Worm (Caenorhabditis elegans) whole organism, L2 larva: Measurements from ENCODE around the gene F11F1.1.

Experiments used
- C34F6.9 ChIP-seq: fragments of 150-350 bp; optimal IDR thresholded peaks from 2 replicates; lab custom pipeline; 2014; ENCODE audit warnings: missing biosample characterization, missing genetic modification characterization
- R02D3.7 ChIP-seq: fragments of 150-350 bp; optimal IDR thresholded peaks from 2 replicates; lab custom pipeline; 2014; ENCODE audit warnings: missing biosample characterization, missing genetic modification characterization
- Y55F3AM.14 ChIP-seq: fragments of 200-800 bp; sonication (Bioruptor generic); optimal IDR thresholded peaks from 2 replicates; lab custom pipeline; 2018; ENCODE audit warnings: mild to moderate bottlenecking, missing genetic modification characterization, missing compliant biosample characterization
- ZK546.5 ChIP-seq: sonication (generic microtip); optimal IDR thresholded peaks from 2 replicates; lab custom pipeline; 2017; ENCODE audit warnings: missing biosample characterization, missing genetic modification characterization
- alr-1 ChIP-seq: fragments of 150-350 bp; optimal IDR thresholded peaks from 2 replicates; lab custom pipeline; 2014; ENCODE audit warnings: missing biosample characterization, missing genetic modification characterization
- ama-1 ChIP-seq: fragments of 150-350 bp; optimal IDR thresholded peaks from 2 replicates; lab custom pipeline; 2018; ENCODE audit warnings: inconsistent platforms
- blmp-1 ChIP-seq: sonication (generic microtip); optimal IDR thresholded peaks from 2 replicates; lab custom pipeline; 2017; ENCODE audit warnings: missing genetic modification characterization, mild to moderate bottlenecking, missing compliant biosample characterization, antibody characterized with exemption, moderate library complexity; ENCODE audit not compliant: insufficient read depth
- ceh-16 ChIP-seq: fragments of 150-350 bp; optimal IDR thresholded peaks from 2 replicates; lab custom pipeline; 2014; ENCODE audit warnings: missing biosample characterization, missing genetic modification characterization
- ceh-82 ChIP-seq: fragments of 150-350 bp; optimal IDR thresholded peaks from 2 replicates; lab custom pipeline; 2014; ENCODE audit warnings: missing biosample characterization, missing genetic modification characterization
- crh-2 ChIP-seq: sonication (generic microtip); optimal IDR thresholded peaks from 2 replicates; lab custom pipeline; 2017; ENCODE audit warnings: missing biosample characterization, missing genetic modification characterization
- dmd-4 ChIP-seq: sonication (generic microtip); optimal IDR thresholded peaks from 2 replicates; lab custom pipeline; 2017; ENCODE audit warnings: missing biosample characterization, missing genetic modification characterization
- egl-27 ChIP-seq: sonication (generic microtip); optimal IDR thresholded peaks from 3 replicates; lab custom pipeline; 2017; ENCODE audit warnings: missing biosample characterization, missing genetic modification reagents, missing genetic modification characterization
- fos-1 ChIP-seq: fragments of 150-350 bp; optimal IDR thresholded peaks from 2 replicates; lab custom pipeline; 2014; ENCODE audit warnings: missing biosample characterization, missing genetic modification characterization
- gmeb-1 ChIP-seq: fragments of 150-350 bp; optimal IDR thresholded peaks from 2 replicates; lab custom pipeline; 2014; ENCODE audit warnings: missing biosample characterization, missing genetic modification characterization
- lin-11 ChIP-seq: fragments of 150-350 bp; sonication (generic microtip); optimal IDR thresholded peaks from 2 replicates; lab custom pipeline; 2014; ENCODE audit warnings: missing biosample characterization, missing genetic modification characterization, inconsistent platforms, mixed read lengths
- lin-39 ChIP-seq: fragments of 150-350 bp; optimal IDR thresholded peaks from 2 replicates; lab custom pipeline; 2014; ENCODE audit warnings: missing biosample characterization, missing genetic modification reagents, missing genetic modification characterization
- lsy-2 ChIP-seq, 2 experiments: fragments of 150-350 bp in 1 of 2; sonication (generic microtip) in 1 of 2; optimal IDR thresholded peaks; 2 replicates each; lab custom pipeline; 2014 to 2017; ENCODE audit warnings: missing biosample characterization in 2 of 2, missing genetic modification characterization in 2 of 2
- mab-5 ChIP-seq: fragments of 150-350 bp; optimal IDR thresholded peaks from 2 replicates; lab custom pipeline; 2014; ENCODE audit warnings: missing biosample characterization, missing genetic modification characterization
- mbf-1 ChIP-seq: sonication (generic microtip); optimal IDR thresholded peaks from 2 replicates; lab custom pipeline; 2017; ENCODE audit warnings: missing biosample characterization, missing genetic modification characterization
- mdl-1 ChIP-seq, 2 experiments: fragments of 150-350 bp in 1 of 2; sonication (generic microtip) in 1 of 2; optimal IDR thresholded peaks; 2 replicates each; lab custom pipeline; 2017; ENCODE audit warnings: missing biosample characterization in 2 of 2, missing genetic modification characterization in 2 of 2
- nhr-10 ChIP-seq: sonication (generic microtip); optimal IDR thresholded peaks from 2 replicates; lab custom pipeline; 2017; ENCODE audit warnings: missing biosample characterization, missing genetic modification characterization
- nhr-11 ChIP-seq: fragments of 150-350 bp; optimal IDR thresholded peaks from 2 replicates; lab custom pipeline; 2014; ENCODE audit warnings: missing biosample characterization, missing genetic modification characterization
- nhr-129 ChIP-seq: fragments of 150-350 bp; optimal IDR thresholded peaks from 2 replicates; lab custom pipeline; 2014; ENCODE audit warnings: missing biosample characterization, missing genetic modification characterization
- nhr-21 ChIP-seq: fragments of 150-350 bp; optimal IDR thresholded peaks from 2 replicates; lab custom pipeline; 2014; ENCODE audit warnings: missing biosample characterization, missing genetic modification characterization
- nhr-237 ChIP-seq: fragments of 150-350 bp; optimal IDR thresholded peaks from 2 replicates; lab custom pipeline; 2014; ENCODE audit warnings: missing biosample characterization, missing genetic modification characterization
- nhr-25 ChIP-seq: fragments of 150-350 bp; sonication (generic microtip); optimal IDR thresholded peaks from 3 replicates; lab custom pipeline; 2014; ENCODE audit warnings: missing biosample characterization, missing genetic modification characterization
- nhr-77 ChIP-seq: fragments of 150-350 bp; optimal IDR thresholded peaks from 2 replicates; lab custom pipeline; 2014; ENCODE audit warnings: missing biosample characterization, missing genetic modification characterization
- peb-1 ChIP-seq: fragments of 150-350 bp; optimal IDR thresholded peaks from 2 replicates; lab custom pipeline; 2014; ENCODE audit warnings: missing biosample characterization, missing genetic modification characterization
- sem-4 ChIP-seq: fragments of 150-350 bp; optimal IDR thresholded peaks from 2 replicates; lab custom pipeline; 2014; ENCODE audit warnings: missing biosample characterization, missing genetic modification reagents, missing genetic modification characterization
- sma-3 ChIP-seq: sonication (generic microtip); optimal IDR thresholded peaks from 2 replicates; lab custom pipeline; 2016; ENCODE audit warnings: missing genetic modification reagents, missing genetic modification characterization, missing compliant biosample characterization
- sma-9 ChIP-seq, 2 experiments: fragments of 150-350 bp in 1 of 2; sonication (generic microtip) in 1 of 2; optimal IDR thresholded peaks; 2 replicates each; lab custom pipeline; 2014 to 2016; ENCODE audit warnings: missing genetic modification characterization in 2 of 2, mild to moderate bottlenecking in 1 of 2, missing biosample characterization in 1 of 2, missing compliant biosample characterization in 1 of 2, missing genetic modification reagents in 1 of 2, moderate library complexity in 1 of 2
- unc-39 ChIP-seq: fragments of 150-350 bp; optimal IDR thresholded peaks from 2 replicates; lab custom pipeline; 2014; ENCODE audit warnings: missing biosample characterization, missing genetic modification characterization
- unc-55 ChIP-seq: fragments of 150-350 bp; sonication (generic microtip); optimal IDR thresholded peaks from 3 replicates; lab custom pipeline; 2014; ENCODE audit warnings: missing biosample characterization, missing genetic modification reagents, missing genetic modification characterization
- unc-62 ChIP-seq: fragments of 150-350 bp; optimal IDR thresholded peaks from 2 replicates; lab custom pipeline; 2014; ENCODE audit warnings: missing biosample characterization, missing genetic modification reagents, missing genetic modification characterization
- ztf-11 ChIP-seq: sonication (generic microtip); optimal IDR thresholded peaks from 2 replicates; lab custom pipeline; 2017; ENCODE audit warnings: missing biosample characterization, missing genetic modification characterization
- ztf-4 ChIP-seq: fragments of 150-350 bp; optimal IDR thresholded peaks from 2 replicates; lab custom pipeline; 2014; ENCODE audit warnings: missing biosample characterization, missing genetic modification characterization

Gene F11F1.1

ce11 chrIII:13426036-13426435 lies 30.7 kb downstream of the F11F1.1 start, which contains the start of gene cope-1:
Gene cope-1, plus strand, starts transcription at chrIII:13426264.
- peak in 1 of 2 experiments; percentile 62 for TF ChIP-seq lsy-2 (tag; optimal IDR thresholded peaks at IDR 0.05; lab: Kevin White, UChicago)
- no peak for TF ChIP-seq mdl-1 (tag; optimal IDR thresholded peaks at IDR 0.05; lab: Kevin White, UChicago)
- peak; percentile 75 for TF ChIP-seq crh-2
- TF ChIP-seq unc-55 (GFP tag; lab: Kevin White, UChicago) = peak; percentile 25
- no peak for TF ChIP-seq Y55F3AM.14 (GFP tag; lab: Kevin White, UChicago)
- no peak for TF ChIP-seq ZK546.5 (tag; lab: Kevin White, UChicago)
- TF ChIP-seq nhr-21 (tag; lab: Kevin White, UChicago) = no peak
- no peak for TF ChIP-seq sma-9 (GFP tag; optimal IDR thresholded peaks at IDR 0.05; lab: Kevin White, UChicago)
- TF ChIP-seq sma-9 (tag; optimal IDR thresholded peaks at IDR 0.05; lab: Kevin White, UChicago) = no peak
- TF ChIP-seq C34F6.9 (tag; lab: Kevin White, UChicago) = peak; percentile 51
- TF ChIP-seq gmeb-1 (tag; lab: Kevin White, UChicago) = peak; percentile 56
- TF ChIP-seq unc-39 = no peak
- TF ChIP-seq egl-27 (tag; lab: Kevin White, UChicago) = no peak
- no peak for TF ChIP-seq nhr-25 (tag; lab: Kevin White, UChicago)
- no peak for TF ChIP-seq sma-3 (GFP tag; lab: Kevin White, UChicago)
- no peak for TF ChIP-seq nhr-77 (tag; lab: Kevin White, UChicago)
- no peak for TF ChIP-seq lin-11
- no peak for TF ChIP-seq unc-62

- TF ChIP-seq crh-2 (no peak), unc-55 (GFP tag; lab: Kevin White, UChicago) (no peak), fos-1 (tag; lab: Kevin White, UChicago) (no peak), gmeb-1 (tag; lab: Kevin White, UChicago) (no peak), nhr-129 (tag; lab: Kevin White, UChicago) (no peak), peb-1 (no peak), blmp-1 (no peak), nhr-11 (tag; lab: Kevin White, UChicago) (no peak), alr-1 (tag; lab: Kevin White, UChicago) (no peak), ama-1 (lab: Kevin White, UChicago) (no peak)
Observed at ce11 chrIII:13427817-13428216, 32.5 kb downstream of the F11F1.1 start.

ce11 chrIII:13429668-13430067 lies 34.3 kb downstream of the F11F1.1 start, which contains the start of gene bli-5:
Gene bli-5, minus strand, starts transcription at chrIII:13429768.
- TF ChIP-seq gmeb-1 (tag; lab: Kevin White, UChicago) (no peak), dmd-4 (no peak), egl-27 (tag; lab: Kevin White, UChicago) (no peak), nhr-10 (tag; lab: Kevin White, UChicago) (no peak)
- TF ChIP-seq, all 48 proteins: peak for 0

ce11 chrIII:13430162-13430561 lies 34.8 kb downstream of the F11F1.1 start, which contains the start of gene trf-1:
Gene trf-1, plus strand, starts transcription at chrIII:13430462.
- no peak for TF ChIP-seq ama-1 (lab: Kevin White, UChicago)
- TF ChIP-seq nhr-21 (tag; lab: Kevin White, UChicago) = no peak
- TF ChIP-seq ZK546.5 (tag; lab: Kevin White, UChicago) = no peak
- no peak for TF ChIP-seq nhr-11 (tag; lab: Kevin White, UChicago)
- TF ChIP-seq lin-39 = no peak
- TF ChIP-seq ztf-4 (tag; lab: Kevin White, UChicago) = no peak
- no peak for TF ChIP-seq peb-1
- no peak for TF ChIP-seq Y55F3AM.14 (GFP tag; lab: Kevin White, UChicago)
- TF ChIP-seq ceh-82 (tag; lab: Kevin White, UChicago) = no peak
- TF ChIP-seq mbf-1 = no peak
- no peak for TF ChIP-seq R02D3.7 (tag; lab: Kevin White, UChicago)
- TF ChIP-seq nhr-237 (tag; lab: Kevin White, UChicago) = no peak

- TF ChIP-seq lsy-2 (tag; optimal IDR thresholded peaks at IDR 0.05; lab: Kevin White, UChicago) (no peak), gmeb-1 (tag; lab: Kevin White, UChicago) (no peak), fos-1 (tag; lab: Kevin White, UChicago) (no peak), lin-39 (no peak), lin-11 (no peak), Y55F3AM.14 (GFP tag; lab: Kevin White, UChicago) (no peak), mab-5 (tag; lab: Kevin White, UChicago) (no peak), sem-4 (no peak), alr-1 (tag; lab: Kevin White, UChicago) (no peak), peb-1 (no peak), sma-9 (GFP tag; optimal IDR thresholded peaks at IDR 0.05; lab: Kevin White, UChicago) (no peak), sma-9 (tag; optimal IDR thresholded peaks at IDR 0.05; lab: Kevin White, UChicago) (no peak), unc-62 (no peak), ztf-4 (tag; lab: Kevin White, UChicago) (no peak), nhr-21 (tag; lab: Kevin White, UChicago) (no peak), nhr-10 (tag; lab: Kevin White, UChicago) (no peak), ztf-11 (tag; lab: Kevin White, UChicago) (no peak), ceh-16 (tag; lab: Kevin White, UChicago) (no peak), crh-2 (no peak)
Observed at ce11 chrIII:13434404-13434803, 39.0 kb downstream of the F11F1.1 start, which contains the start of gene F45G2.7. Gene F45G2.7, minus strand, starts transcription at chrIII:13434504.
